Fruit fly (Drosophila melanogaster): ENCODE results near the gene SmB.

DNA sequence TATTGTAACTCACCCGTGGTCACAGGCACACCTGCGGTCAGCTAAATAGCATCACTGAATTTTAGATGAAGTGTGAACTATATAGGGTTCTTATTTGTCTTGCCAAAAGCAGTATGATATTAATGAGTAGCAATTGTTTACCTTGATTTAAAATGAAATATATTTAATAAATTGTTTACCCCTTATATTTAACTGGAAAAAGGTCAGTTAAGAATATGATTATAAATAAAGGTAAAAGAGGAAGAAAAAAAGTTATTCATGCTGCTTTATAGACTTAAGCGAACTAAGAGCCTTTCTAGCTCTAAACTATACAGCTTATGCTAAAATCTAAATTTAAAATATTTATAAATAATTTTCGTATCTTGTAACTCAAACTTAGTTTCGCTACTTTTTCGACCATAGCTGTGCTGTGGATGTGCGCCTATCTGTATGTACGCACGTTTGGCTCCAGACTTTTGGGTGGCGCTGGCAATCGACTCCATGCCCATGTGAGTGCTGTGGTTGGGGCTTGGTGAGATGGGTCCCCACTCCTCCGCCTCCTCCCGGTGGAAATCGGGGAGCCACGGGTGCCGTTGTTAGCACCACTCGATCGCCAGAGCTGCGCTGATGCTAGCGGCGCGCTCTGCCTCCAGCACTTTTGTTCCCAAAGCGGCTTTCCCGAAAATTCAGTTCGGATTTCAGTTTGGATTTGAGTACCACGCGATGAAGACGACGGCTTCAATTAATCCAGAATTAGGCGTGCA is 15.8 kb upstream of the SmB start, which contains the start of gene loh:
- TF ChIP-seq Dif (GFP tag; optimal IDR thresholded peaks at IDR 0.05; ENCODE audit: partially characterized antibody) (no peak), h (GFP tag; optimal IDR thresholded peaks at IDR 0.05) (no peak), Abd-B (GFP tag; optimal IDR thresholded peaks at IDR 0.05) (no peak), Sp1 (GFP tag; optimal IDR thresholded peaks at IDR 0.05) (no peak), psq (GFP tag; optimal IDR thresholded peaks at IDR 0.05) (no peak), CrebA (GFP tag; optimal IDR thresholded peaks at IDR 0.05; ENCODE audit: borderline replicate concordance) (no peak), ey (GFP tag; optimal IDR thresholded peaks at IDR 0.05) (no peak)

Data from whole organism, wandering third instar larva.